Fruit fly (Drosophila melanogaster): ENCODE measurements around the gene ldd.

DNA sequence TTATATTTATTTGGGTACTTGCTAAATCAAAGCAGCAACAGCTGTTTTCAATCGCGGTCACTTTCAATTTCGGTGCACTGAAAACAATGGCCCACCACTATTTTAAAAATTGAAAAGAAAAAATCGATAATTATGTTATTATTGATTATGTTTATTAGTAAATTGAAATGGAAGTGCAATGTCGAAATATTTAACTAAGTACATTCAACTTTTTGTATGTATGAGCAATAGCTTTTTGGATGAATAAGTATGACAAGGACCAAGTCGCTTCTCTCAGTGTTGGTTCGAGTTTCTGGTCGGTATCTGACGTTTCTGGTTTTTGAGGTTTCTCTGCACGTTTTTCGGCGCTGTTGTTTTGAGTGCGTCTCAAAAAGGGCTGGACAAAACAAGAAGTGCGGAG is 742 bp downstream of the ldd start:
- TF ChIP-seq Myc (optimal IDR thresholded peaks at IDR 0.05) (no peak), h (optimal IDR thresholded peaks at IDR 0.05) (no peak), ttk (optimal IDR thresholded peaks at IDR 0.05) (no peak)

All from Kc167 (cell line).